Fruit fly (Drosophila melanogaster) whole organism, embryonic: ENCODE results near the gene sni.
A peak's percentile ranks its signal among the peaks of the same experiment; 100 is the strongest.

Source experiments
- Abd-B ChIP-seq: fragments of 200-800 bp; sonication (Bioruptor generic); optimal IDR thresholded peaks from 2 replicates; lab custom pipeline; 2018; ENCODE audit warnings: missing biosample characterization, mild to moderate bottlenecking, missing genetic modification characterization, moderate library complexity
- CG10979 ChIP-seq: fragments of 200-800 bp; sonication (Bioruptor generic); optimal IDR thresholded peaks from 2 replicates; lab custom pipeline; 2018; ENCODE audit warnings: missing biosample characterization, mild to moderate bottlenecking, missing genetic modification characterization, moderate library complexity
- CG12391 ChIP-seq: fragments of 200-800 bp; sonication (Bioruptor generic); optimal IDR thresholded peaks from 3 replicates; lab custom pipeline; 2018; ENCODE audit warnings: missing biosample characterization, mild to moderate bottlenecking, missing genetic modification characterization, moderate library complexity
- CG13123 ChIP-seq: fragments of 200-800 bp; sonication (Bioruptor generic); optimal IDR thresholded peaks from 2 replicates; lab custom pipeline; 2016; ENCODE audit warnings: missing biosample characterization, missing genetic modification characterization
- CG13424 ChIP-seq: fragments of 200-800 bp; sonication (Bioruptor generic); optimal IDR thresholded peaks from 2 replicates; lab custom pipeline; 2019; ENCODE audit warnings: missing biosample characterization, mild to moderate bottlenecking, missing genetic modification characterization, moderate library complexity
- CG14860 ChIP-seq: fragments of 200-800 bp; sonication (Bioruptor generic); IDR thresholded peaks from 3 replicates; pipeline ENCODE4 v1.3.6; 2022; ENCODE audit warnings: missing biosample characterization, missing genetic modification characterization; ENCODE audit not compliant: partially characterized antibody
- CG14965 ChIP-seq: fragments of 200-800 bp; sonication (Bioruptor generic); optimal IDR thresholded peaks from 2 replicates; lab custom pipeline; 2016; ENCODE audit warnings: missing biosample characterization, missing genetic modification characterization, borderline replicate concordance
- CG15601 ChIP-seq: fragments of 200-800 bp; sonication (Bioruptor generic); optimal IDR thresholded peaks from 3 replicates; lab custom pipeline; 2019; ENCODE audit warnings: missing biosample characterization, mild to moderate bottlenecking, missing genetic modification characterization, moderate library complexity
- CG1647 ChIP-seq: fragments of 200-800 bp; sonication (Bioruptor generic); optimal IDR thresholded peaks from 3 replicates; lab custom pipeline; 2016; ENCODE audit warnings: missing biosample characterization, missing genetic modification characterization
- CG18262 ChIP-seq: fragments of 200-800 bp; optimal IDR thresholded peaks from 3 replicates; lab custom pipeline; 2019; ENCODE audit warnings: missing biosample characterization, mild to moderate bottlenecking, missing genetic modification characterization, moderate library complexity
- CG2712 ChIP-seq: fragments of 200-800 bp; optimal IDR thresholded peaks from 3 replicates; lab custom pipeline; 2019; ENCODE audit warnings: missing biosample characterization, mild to moderate bottlenecking, missing genetic modification characterization, moderate library complexity
- CG2875 ChIP-seq: fragments of 200-800 bp; sonication (Bioruptor generic); optimal IDR thresholded peaks from 2 replicates; lab custom pipeline; 2017; ENCODE audit warnings: missing biosample characterization, mild to moderate bottlenecking, missing genetic modification characterization, missing genetic modification reagents
- CG4424 ChIP-seq: fragments of 200-800 bp; sonication (Bioruptor generic); optimal IDR thresholded peaks from 3 replicates; lab custom pipeline; 2016; ENCODE audit warnings: missing biosample characterization, missing genetic modification characterization
- CG7839 ChIP-seq: fragments of 200-800 bp; sonication (Bioruptor generic); optimal IDR thresholded peaks from 3 replicates; lab custom pipeline; 2018; ENCODE audit warnings: missing biosample characterization, mild to moderate bottlenecking, missing genetic modification characterization, moderate library complexity
- CoRest ChIP-seq: fragments of 200-800 bp; sonication (Bioruptor generic); optimal IDR thresholded peaks from 3 replicates; lab custom pipeline; 2018; ENCODE audit warnings: missing biosample characterization, mild to moderate bottlenecking, missing genetic modification characterization, moderate library complexity
- D ChIP-seq, 2 experiments: fragments of 200-800 bp in 1 of 2; fragments of >200 bp in 1 of 2; sonication (Bioruptor generic) in 1 of 2; optimal IDR thresholded peaks; 2 replicates in 1 of 2; 3 replicates in 1 of 2; lab custom pipeline; 2017; ENCODE audit warnings: mild to moderate bottlenecking in 1 of 2, missing biosample characterization in 1 of 2, missing genetic modification characterization in 1 of 2, missing genetic modification reagents in 1 of 2
- NFAT ChIP-seq: fragments of 200-800 bp; sonication (Bioruptor generic); IDR thresholded peaks from 2 replicates; pipeline ENCODE4 v1.3.6; 2022; ENCODE audit warnings: missing biosample characterization, missing genetic modification characterization
- Sox102F ChIP-seq: fragments of 200-800 bp; sonication (Bioruptor generic); optimal IDR thresholded peaks from 2 replicates; lab custom pipeline; 2018; ENCODE audit warnings: missing biosample characterization, mild to moderate bottlenecking, missing genetic modification characterization, moderate library complexity
- Sry-δ ChIP-seq: fragments of 200-800 bp; sonication (Bioruptor generic); optimal IDR thresholded peaks from 2 replicates; lab custom pipeline; 2016; ENCODE audit warnings: missing biosample characterization, missing genetic modification characterization
- Ssrp ChIP-seq: fragments of 200-800 bp; sonication (Bioruptor generic); optimal IDR thresholded peaks from 2 replicates; lab custom pipeline; 2018; ENCODE audit warnings: missing biosample characterization, mild to moderate bottlenecking, missing genetic modification characterization, moderate library complexity
- ap ChIP-seq: fragments of 200-800 bp; sonication (Bioruptor generic); IDR thresholded peaks from 2 replicates; pipeline ENCODE4 v1.3.6; 2022; ENCODE audit warnings: missing biosample characterization, missing genetic modification characterization
- az2 ChIP-seq: fragments of 200-800 bp; sonication (Bioruptor generic); optimal IDR thresholded peaks from 3 replicates; lab custom pipeline; 2016; ENCODE audit warnings: missing biosample characterization, missing genetic modification characterization
- btn ChIP-seq: fragments of 200-800 bp; sonication (Bioruptor generic); optimal IDR thresholded peaks from 2 replicates; lab custom pipeline; 2016; ENCODE audit warnings: missing biosample characterization, missing genetic modification characterization
- chif ChIP-seq, 2 experiments: fragments of 200-800 bp; sonication (Bioruptor generic); optimal IDR thresholded peaks; 3 replicates each; lab custom pipeline; 2016; ENCODE audit warnings: missing biosample characterization in 2 of 2, missing genetic modification characterization in 2 of 2
- dmrt11E ChIP-seq: fragments of 200-800 bp; sonication (Bioruptor generic); optimal IDR thresholded peaks from 3 replicates; lab custom pipeline; 2018; ENCODE audit warnings: missing biosample characterization, mild to moderate bottlenecking, missing genetic modification characterization, moderate library complexity
- dysf ChIP-seq: fragments of 200-800 bp; sonication (Bioruptor generic); IDR thresholded peaks from 3 replicates; pipeline ENCODE4 v1.3.6; 2022; ENCODE audit warnings: missing biosample characterization, missing genetic modification characterization
- fd96Cb ChIP-seq: fragments of 200-800 bp; sonication (Bioruptor generic); optimal IDR thresholded peaks from 2 replicates; lab custom pipeline; 2018; ENCODE audit warnings: missing biosample characterization, mild to moderate bottlenecking, missing genetic modification characterization, moderate library complexity
- gem ChIP-seq: fragments of 200-800 bp; sonication (Bioruptor generic); optimal IDR thresholded peaks from 2 replicates; lab custom pipeline; 2019; ENCODE audit warnings: missing biosample characterization, mild to moderate bottlenecking, missing genetic modification characterization, moderate library complexity
- grn ChIP-seq: fragments of 200-800 bp; sonication (Bioruptor generic); optimal IDR thresholded peaks from 3 replicates; lab custom pipeline; 2017; ENCODE audit warnings: missing biosample characterization, missing genetic modification characterization
- hb ChIP-seq: fragments of 200-800 bp; sonication (Bioruptor generic); IDR thresholded peaks from 3 replicates; pipeline ENCODE4 v1.3.6; 2022; ENCODE audit warnings: missing biosample characterization, missing genetic modification characterization; ENCODE audit not compliant: partially characterized antibody
- her ChIP-seq: fragments of 200-800 bp; sonication (Bioruptor generic); optimal IDR thresholded peaks from 2 replicates; lab custom pipeline; 2016; ENCODE audit warnings: missing biosample characterization, missing genetic modification characterization
- hkb ChIP-seq, 2 experiments: fragments of 200-800 bp in 1 of 2; fragments of >200 bp in 1 of 2; sonication (Bioruptor generic) in 1 of 2; IDR thresholded peaks in 1 of 2; optimal IDR thresholded peaks in 1 of 2; 2 replicates each; pipeline versions ENCODE4 v1.3.6 to Lab custom; 2017 to 2022; ENCODE audit warnings: missing biosample characterization in 1 of 2, missing genetic modification characterization in 1 of 2
- lmd ChIP-seq: fragments of 200-800 bp; sonication (Bioruptor generic); IDR thresholded peaks from 2 replicates; pipeline ENCODE4 v1.3.6; 2022; ENCODE audit warnings: missing biosample characterization, missing genetic modification characterization
- nmo ChIP-seq: fragments of 200-800 bp; sonication (Bioruptor generic); optimal IDR thresholded peaks from 2 replicates; lab custom pipeline; 2018; ENCODE audit warnings: missing biosample characterization, mild to moderate bottlenecking, missing genetic modification characterization, moderate library complexity
- oc ChIP-seq: fragments of 200-800 bp; sonication (Bioruptor generic); optimal IDR thresholded peaks from 2 replicates; lab custom pipeline; 2018; ENCODE audit warnings: missing biosample characterization, mild to moderate bottlenecking, missing genetic modification characterization, moderate library complexity
- otp ChIP-seq: fragments of 200-800 bp; sonication (Bioruptor generic); IDR thresholded peaks from 3 replicates; pipeline ENCODE4, ENCODE4 v1.3.6; 2022; ENCODE audit warnings: missing biosample characterization, missing genetic modification characterization
- prd ChIP-seq, 3 experiments: fragments of >200 bp in 2 of 3; fragments of 200-800 bp in 1 of 3; sonication (Bioruptor generic) in 1 of 3; optimal IDR thresholded peaks in 2 of 3; IDR thresholded peaks in 1 of 3; 2 replicates in 2 of 3; 3 replicates in 1 of 3; pipeline versions ENCODE4 v1.3.6 to Lab custom; 2017 to 2022; ENCODE audit warnings: missing biosample characterization in 1 of 3, missing genetic modification characterization in 1 of 3
- row ChIP-seq: fragments of 200-800 bp; sonication (Bioruptor generic); IDR thresholded peaks from 3 replicates; pipeline ENCODE4 v1.3.6; 2022; ENCODE audit warnings: missing biosample characterization, missing genetic modification characterization
- sens ChIP-seq: fragments of 200-800 bp; sonication (Bioruptor generic); peaks from one replicate; lab custom pipeline; 2016; ENCODE audit warnings: missing biosample characterization, missing genetic modification characterization
- sisA ChIP-seq: fragments of 200-800 bp; sonication (Bioruptor generic); IDR thresholded peaks from 2 replicates; pipeline ENCODE4 v1.3.6; 2022; ENCODE audit warnings: missing biosample characterization, missing genetic modification characterization
- so ChIP-seq: fragments of 200-800 bp; sonication (Bioruptor generic); IDR thresholded peaks from 3 replicates; pipeline ENCODE4 v1.3.6; 2022; ENCODE audit warnings: missing biosample characterization, missing genetic modification characterization
- tap ChIP-seq: fragments of 200-800 bp; optimal IDR thresholded peaks from 3 replicates; lab custom pipeline; 2019; ENCODE audit warnings: missing biosample characterization, mild to moderate bottlenecking, missing genetic modification characterization, moderate library complexity
- tgo ChIP-seq: fragments of 200-800 bp; sonication (Bioruptor generic); IDR thresholded peaks from 3 replicates; pipeline ENCODE4 v1.3.6; 2022; ENCODE audit warnings: missing biosample characterization, missing genetic modification characterization
- trem ChIP-seq: fragments of 200-800 bp; optimal IDR thresholded peaks from 3 replicates; lab custom pipeline; 2019; ENCODE audit warnings: missing biosample characterization, mild to moderate bottlenecking, missing genetic modification characterization, moderate library complexity
- unpg ChIP-seq: fragments of 200-800 bp; sonication (Bioruptor generic); optimal IDR thresholded peaks from 3 replicates; lab custom pipeline; 2018; ENCODE audit warnings: missing biosample characterization, mild to moderate bottlenecking, missing genetic modification characterization, moderate library complexity
- vvl ChIP-seq: fragments of 200-800 bp; sonication (Bioruptor generic); IDR thresholded peaks from 2 replicates; pipeline ENCODE4 v1.3.6; 2022; ENCODE audit warnings: missing biosample characterization, missing genetic modification characterization

sni gene

dm6 chrX:8263236-8263635, 19.4 kb upstream of the sni start (continued):
- TF ChIP-seq gem (tag; lab: Kevin White, UChicago) (peak; percentile 34), CG13123 (GFP tag; lab: Kevin White, UChicago) (no peak), hb (no peak), NFAT (GFP tag; lab: Robert Waterston, UW) (no peak), CG18262 (tag; lab: Kevin White, UChicago) (peak; percentile 9), CG7839 (tag; lab: Kevin White, UChicago) (peak; percentile 20), row (GFP tag; lab: Robert Waterston, UW) (peak; percentile 54; the same call in 2 of the 3 replicates), lmd (peak; percentile 43; the same call in 1 of the 2 replicates), Sox102F (peak; percentile 20)

- TF ChIP-seq CoRest, result peak; percentile 8
- TF ChIP-seq CG12391 (tag; lab: Kevin White, UChicago), result peak; percentile 21
- TF ChIP-seq sens (GFP tag; lab: Kevin White, UChicago), result peak; percentile 66
- peak; percentile 41 for TF ChIP-seq az2 (GFP tag; lab: Kevin White, UChicago)
- no peak for TF ChIP-seq so (GFP tag; lab: Robert Waterston, UW)
- TF ChIP-seq CG2712 (tag; lab: Kevin White, UChicago), result peak; percentile 59
- peak; percentile 65 for TF ChIP-seq vvl (GFP tag; lab: Robert Waterston, UW)
- peak; percentile 41 for TF ChIP-seq Ssrp (tag; lab: Kevin White, UChicago)
- TF ChIP-seq CG1647 (GFP tag; lab: Kevin White, UChicago), result no peak
- TF ChIP-seq btn (GFP tag; lab: Kevin White, UChicago), result no peak
- TF ChIP-seq her, result no peak
- TF ChIP-seq CG13424 (tag; lab: Kevin White, UChicago), result peak; percentile 21
- no peak for TF ChIP-seq Sry-δ (GFP tag; lab: Kevin White, UChicago)
- peak; percentile 18; the same call in 1 of the 2 replicates for TF ChIP-seq ap (GFP tag; lab: Robert Waterston, UW)
- TF ChIP-seq CG4424 (GFP tag; lab: Kevin White, UChicago), result peak; percentile 39
- TF ChIP-seq nmo (GFP tag; lab: Kevin White, UChicago), result peak; percentile 40
- no peak for TF ChIP-seq D (optimal IDR thresholded peaks at IDR 0.05; lab: Kevin White, UChicago)
- TF ChIP-seq D (GFP tag; optimal IDR thresholded peaks at IDR 0.05; lab: Kevin White, UChicago), result peak; percentile 28
- peak; percentile 37 for TF ChIP-seq dmrt11E (tag; lab: Kevin White, UChicago)
- no peak for TF ChIP-seq grn
- TF ChIP-seq CG7839 (tag; lab: Kevin White, UChicago), result peak; percentile 39
- 0 out of 3 replicates have a peak, but pooled peaks have one; percentile 21 for TF ChIP-seq dysf (GFP tag; lab: Robert Waterston, UW)
- peak; percentile 5 to 21 for TF ChIP-seq chif (GFP tag; optimal IDR thresholded peaks at IDR 0.05; lab: Kevin White, UChicago)
- TF ChIP-seq CG14965 (GFP tag; lab: Kevin White, UChicago), result no peak
- peak; percentile 62 for TF ChIP-seq CG10979
- TF ChIP-seq sisA (GFP tag; lab: Robert Waterston, UW), result peak; percentile 49
- no peak; the same call in 2 of the 3 replicates for TF ChIP-seq tgo
- TF ChIP-seq otp (GFP tag; lab: Robert Waterston, UW), result 0 out of 3 replicates have a peak, but pooled peaks have one; percentile 17
- no peak for TF ChIP-seq CG14860 (GFP tag; lab: Robert Waterston, UW)
- peak; percentile 62 for TF ChIP-seq gem (tag; lab: Kevin White, UChicago)
- peak; percentile 35 for TF ChIP-seq unpg (GFP tag; lab: Kevin White, UChicago)
- TF ChIP-seq hkb (optimal IDR thresholded peaks at IDR 0.05; lab: Kevin White, UChicago), result no peak
- 0 out of 2 replicates have a peak, but pooled peaks have one; percentile 23 for TF ChIP-seq hkb (GFP tag; IDR thresholded peaks at IDR 0.05; lab: Robert Waterston, UW)
- peak; percentile 35 for TF ChIP-seq CG15601 (tag; lab: Kevin White, UChicago)
- TF ChIP-seq tap (tag; lab: Kevin White, UChicago), result no peak
- TF ChIP-seq CG18262 (tag; lab: Kevin White, UChicago), result peak; percentile 35
- peak; percentile 20 for TF ChIP-seq trem
- peak; percentile 16 for TF ChIP-seq Abd-B (GFP tag; lab: Kevin White, UChicago)
- peak; percentile 44 for TF ChIP-seq fd96Cb (tag; lab: Kevin White, UChicago)
- no peak for TF ChIP-seq prd (optimal IDR thresholded peaks at IDR 0.05; lab: Kevin White, UChicago)
- peak; percentile 52; the same call in 1 of the 3 replicates for TF ChIP-seq prd (GFP tag; IDR thresholded peaks at IDR 0.05; lab: Robert Waterston, UW)
- peak; percentile 19 for TF ChIP-seq oc
- peak; percentile 11 for TF ChIP-seq CG2875
Measured at dm6 chrX:8259881-8260280, 16.1 kb upstream of the sni start.
